Worm (Caenorhabditis elegans): ENCODE data around the gene psd-1.

DNA sequence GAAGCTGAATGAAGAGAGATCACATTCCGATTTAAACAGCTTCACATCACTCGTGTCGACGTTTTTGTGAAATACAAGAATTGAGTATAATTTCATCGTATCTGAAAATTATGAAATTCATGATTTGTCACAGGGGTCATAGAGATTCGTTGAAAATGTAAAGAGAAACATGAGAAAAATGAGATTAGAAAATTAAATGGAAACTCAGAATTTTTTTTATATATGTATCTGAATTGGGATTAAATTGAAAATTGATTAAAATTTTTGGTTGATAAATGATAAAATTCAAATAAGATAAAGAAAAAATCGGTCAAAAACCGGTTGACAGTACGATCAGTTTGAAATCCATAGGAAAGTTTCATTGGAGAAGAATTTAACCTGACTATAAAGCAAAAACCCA, 12.3 kb upstream of the psd-1 start, which contains the start of gene ykt-6:
- TF ChIP-seq elt-2 (tag; optimal IDR thresholded peaks at IDR 0.05) (no peak), ama-1 (optimal IDR thresholded peaks at IDR 0.05) (no peak), nhr-11 (tag; optimal IDR thresholded peaks at IDR 0.05) (no peak), nhr-232 (tag; optimal IDR thresholded peaks at IDR 0.05) (no peak), ets-4 (tag; optimal IDR thresholded peaks at IDR 0.05) (no peak), sox-4 (tag; optimal IDR thresholded peaks at IDR 0.05) (no peak), odd-2 (tag; optimal IDR thresholded peaks at IDR 0.05) (no peak), K09A11.1 (tag; optimal IDR thresholded peaks at IDR 0.05; ENCODE audit: insufficient read depth) (no peak), eyg-1 (tag; optimal IDR thresholded peaks at IDR 0.05) (no peak), fkh-10 (GFP tag; optimal IDR thresholded peaks at IDR 0.05) (no peak), F13H6.1 (tag; optimal IDR thresholded peaks at IDR 0.05) (no peak), nfya-1 (tag; optimal IDR thresholded peaks at IDR 0.05) (no peak), sox-2 (GFP tag; IDR thresholded peaks at IDR 0.05) (no peak)
